Worm (Caenorhabditis elegans) whole organism, L2 larva: ENCODE data around the gene F19B10.1.

ENCODE experiments used
- alr-1 ChIP-seq: fragments of 150-350 bp; optimal IDR thresholded peaks from 2 replicates; lab custom pipeline; 2014; ENCODE audit warnings: missing biosample characterization, missing genetic modification characterization
- ama-1 ChIP-seq: fragments of 150-350 bp; optimal IDR thresholded peaks from 2 replicates; lab custom pipeline; 2018; ENCODE audit warnings: inconsistent platforms
- ceh-82 ChIP-seq: fragments of 150-350 bp; optimal IDR thresholded peaks from 2 replicates; lab custom pipeline; 2014; ENCODE audit warnings: missing biosample characterization, missing genetic modification characterization
- elt-3 ChIP-seq: sonication (generic microtip); optimal IDR thresholded peaks from 2 replicates; lab custom pipeline; 2017; ENCODE audit warnings: missing biosample characterization, missing genetic modification characterization
- sem-4 ChIP-seq: fragments of 150-350 bp; optimal IDR thresholded peaks from 2 replicates; lab custom pipeline; 2014; ENCODE audit warnings: missing biosample characterization, missing genetic modification reagents, missing genetic modification characterization
- unc-39 ChIP-seq: fragments of 150-350 bp; optimal IDR thresholded peaks from 2 replicates; lab custom pipeline; 2014; ENCODE audit warnings: missing biosample characterization, missing genetic modification characterization
- zag-1 ChIP-seq: fragments of 150-350 bp; optimal IDR thresholded peaks from 2 replicates; lab custom pipeline; 2014; ENCODE audit warnings: missing biosample characterization, missing genetic modification characterization

DNA sequence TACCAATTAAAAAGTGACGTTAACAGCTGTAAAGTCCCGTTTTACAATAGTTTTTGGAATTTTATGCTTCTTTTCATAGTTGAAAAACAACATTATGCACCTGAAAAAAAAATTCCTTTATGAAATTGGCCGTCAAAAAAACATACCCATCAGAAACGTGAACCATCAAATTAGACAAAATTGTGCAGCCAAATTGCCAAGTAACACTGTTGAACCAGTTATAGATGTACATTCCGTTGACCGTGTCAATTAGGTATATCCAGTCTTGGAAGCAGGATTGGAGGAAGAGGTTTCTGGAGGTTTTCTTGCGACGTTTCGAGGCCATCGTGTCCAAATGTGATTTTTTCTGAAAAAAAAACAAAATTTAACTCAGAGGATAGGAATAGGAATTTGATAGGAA is 13.7 kb upstream of the F19B10.1 start, which contains the start of gene srx-97:
- TF ChIP-seq sem-4 (tag; lab: Kevin White, UChicago) (no peak), alr-1 (no peak), elt-3 (no peak), ceh-82 (tag; lab: Kevin White, UChicago) (no peak), ama-1 (lab: Kevin White, UChicago) (no peak), unc-39 (tag; lab: Kevin White, UChicago) (no peak), zag-1 (tag; lab: Kevin White, UChicago) (no peak)
